Worm (Caenorhabditis elegans) whole organism, early embryonic: ENCODE measurements around the gene oac-20.
"Not testable (repeated sequence)": the region's sequence is repeated elsewhere in the genome, so short reads cannot be mapped to it uniquely, and the experiment has no call there.

Experiments used
- B0310.2 ChIP-seq: sonication (generic microtip); optimal IDR thresholded peaks from 2 replicates; lab custom pipeline; 2016; ENCODE audit warnings: mild to moderate bottlenecking, missing genetic modification characterization, missing compliant biosample characterization
- F13C5.2 ChIP-seq: sonication (generic microtip); optimal IDR thresholded peaks from 2 replicates; lab custom pipeline; 2017; ENCODE audit warnings: mild to moderate bottlenecking, missing genetic modification characterization, inconsistent platforms, missing compliant biosample characterization
- aly-1 ChIP-seq: sonication (generic microtip); optimal IDR thresholded peaks from 2 replicates; lab custom pipeline; 2016; ENCODE audit warnings: missing genetic modification characterization, missing compliant biosample characterization
- ama-1 ChIP-seq: fragments of 150-350 bp; optimal IDR thresholded peaks from 2 replicates; lab custom pipeline; 2014
- ceh-13 ChIP-seq: fragments of 200-800 bp; sonication (Bioruptor generic); optimal IDR thresholded peaks from 2 replicates; lab custom pipeline; 2018; ENCODE audit warnings: mild to moderate bottlenecking, missing genetic modification characterization, missing compliant biosample characterization
- ceh-36 ChIP-seq: sonication (generic microtip); optimal IDR thresholded peaks from 2 replicates; lab custom pipeline; 2016; ENCODE audit warnings: missing genetic modification characterization, inconsistent platforms, missing compliant biosample characterization
- ets-7 ChIP-seq: sonication (generic microtip); optimal IDR thresholded peaks from 2 replicates; lab custom pipeline; 2016; ENCODE audit warnings: missing genotype, missing genetic modification characterization, missing compliant biosample characterization
- flt-1 ChIP-seq: fragments of 200-800 bp; sonication (Bioruptor generic); IDR thresholded peaks from 2 replicates; pipeline ENCODE4 v1.3.6; 2022; ENCODE audit warnings: missing genetic modification characterization, missing compliant biosample characterization
- hmbx-1 ChIP-seq: sonication (generic microtip); optimal IDR thresholded peaks from 2 replicates; lab custom pipeline; 2016; ENCODE audit warnings: mild to moderate bottlenecking, missing genetic modification characterization, missing compliant biosample characterization
- hmg-4 ChIP-seq: fragments of 200-800 bp; sonication (Bioruptor generic); optimal IDR thresholded peaks from 2 replicates; lab custom pipeline; 2018; ENCODE audit warnings: mild to moderate bottlenecking, missing genetic modification characterization, missing compliant biosample characterization
- hnd-1 ChIP-seq: sonication (generic microtip); optimal IDR thresholded peaks from 2 replicates; lab custom pipeline; 2016; ENCODE audit warnings: missing genetic modification characterization, missing compliant biosample characterization
- pes-1 ChIP-seq: fragments of 200-800 bp; sonication (Bioruptor generic); IDR thresholded peaks from 2 replicates; pipeline ENCODE4 v1.3.6; 2022; ENCODE audit warnings: missing genetic modification reagents, missing genetic modification characterization, missing compliant biosample characterization
- scrt-1 ChIP-seq: fragments of 200-800 bp; sonication (Bioruptor generic); IDR thresholded peaks from 2 replicates; pipeline ENCODE4 v1.3.6; 2022; ENCODE audit warnings: missing genetic modification characterization, missing compliant biosample characterization
- sea-1 ChIP-seq: fragments of 200-800 bp; sonication (Bioruptor generic); conservative IDR thresholded peaks from 2 replicates; pipeline ENCODE4 v1.3.6; 2022; ENCODE audit warnings: missing genetic modification characterization, missing compliant biosample characterization
- tbx-11 ChIP-seq: fragments of 200-800 bp; sonication (Bioruptor generic); IDR thresholded peaks from 2 replicates; pipeline ENCODE4 v1.3.6; 2022; ENCODE audit warnings: missing genetic modification characterization, missing compliant biosample characterization
- tbx-37 ChIP-seq: fragments of 200-800 bp; sonication (Bioruptor generic); conservative IDR thresholded peaks from 2 replicates; pipeline ENCODE4 v1.3.6; 2022; ENCODE audit warnings: missing genetic modification reagents, missing genetic modification characterization, missing compliant biosample characterization
- tra-4 ChIP-seq: sonication (generic microtip); optimal IDR thresholded peaks from 2 replicates; lab custom pipeline; 2017; ENCODE audit warnings: missing genetic modification characterization, missing compliant biosample characterization

Gene oac-20

DNA sequence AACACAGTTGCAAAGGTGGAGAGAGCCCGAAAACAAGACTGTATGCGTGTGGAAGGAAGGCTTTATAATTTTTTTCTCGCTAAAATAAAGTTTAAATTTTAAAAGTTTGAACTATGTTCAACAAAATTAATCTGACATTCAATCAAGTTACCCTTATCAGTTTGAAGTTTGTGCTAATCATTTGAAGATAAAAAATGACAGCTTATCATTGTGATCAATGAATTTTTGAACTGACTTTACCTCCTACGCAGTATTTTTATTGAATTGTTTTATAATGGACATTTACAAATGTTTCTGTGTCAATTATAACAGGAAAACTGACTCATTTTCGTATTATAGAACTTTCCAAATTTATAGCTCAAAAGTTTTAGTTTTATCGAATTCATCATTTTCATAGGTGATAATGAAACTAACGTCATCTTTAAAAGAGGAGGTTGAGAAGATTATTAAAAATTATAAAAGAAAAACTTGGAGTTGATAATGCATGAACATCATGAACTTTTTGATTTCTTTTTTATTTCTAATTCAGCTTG lies at the start of gene oac-20:
oac-20 (plus strand) TSS at position 483 of the 533 bp plus-strand sequence.
- no peak for TF ChIP-seq ama-1 (lab: Kevin White, UChicago)
- TF ChIP-seq scrt-1 (GFP tag; lab: Robert Waterston, UW) = no peak
- no peak for TF ChIP-seq ets-7
- no peak for TF ChIP-seq tra-4 (tag; lab: Kevin White, UChicago)
- TF ChIP-seq sea-1 (GFP tag; lab: Robert Waterston, UW) = no peak
- TF ChIP-seq ceh-13 (GFP tag; lab: Kevin White, UChicago) = no peak
- no peak for TF ChIP-seq hmbx-1 (tag; lab: Kevin White, UChicago)
- TF ChIP-seq flt-1 = no peak
- no peak for TF ChIP-seq ceh-36 (tag; lab: Kevin White, UChicago)
- TF ChIP-seq tbx-11 (GFP tag; lab: Robert Waterston, UW) = no peak
- no peak for TF ChIP-seq B0310.2 (tag; lab: Kevin White, UChicago)
- no peak for TF ChIP-seq hmg-4 (GFP tag; lab: Kevin White, UChicago)
- no peak for TF ChIP-seq pes-1 (GFP tag; lab: Robert Waterston, UW)
- TF ChIP-seq tbx-37 (GFP tag; lab: Robert Waterston, UW) = no peak
- TF ChIP-seq F13C5.2 (tag; lab: Kevin White, UChicago) = no peak

DNA sequence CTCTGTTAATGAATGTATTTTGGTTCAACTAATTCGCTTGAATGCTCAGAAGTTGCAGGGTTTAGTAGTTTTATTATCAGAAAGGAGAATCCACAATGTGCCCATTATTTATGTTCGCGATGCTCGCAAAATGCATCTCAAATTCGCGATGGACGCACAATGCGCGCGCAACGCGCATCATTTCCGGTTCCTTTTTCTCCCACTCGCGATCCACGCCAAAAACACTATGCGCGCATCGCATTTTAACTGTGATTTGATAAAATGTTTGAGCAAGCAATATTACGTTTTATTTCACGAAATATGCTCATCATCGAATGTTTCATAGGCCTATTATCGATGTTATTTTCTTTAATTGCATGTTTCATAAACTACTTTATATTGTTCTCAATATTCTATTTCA lies 48.6 kb upstream of the oac-20 start, which contains the start of gene srbc-77:
srbc-77 (plus strand) TSS at position 301 of the 400 bp plus-strand sequence.
- TF ChIP-seq ceh-36 (tag; lab: Kevin White, UChicago); hmg-4 (GFP tag; lab: Kevin White, UChicago); B0310.2 (tag; lab: Kevin White, UChicago): not testable (repeated sequence)

DNA sequence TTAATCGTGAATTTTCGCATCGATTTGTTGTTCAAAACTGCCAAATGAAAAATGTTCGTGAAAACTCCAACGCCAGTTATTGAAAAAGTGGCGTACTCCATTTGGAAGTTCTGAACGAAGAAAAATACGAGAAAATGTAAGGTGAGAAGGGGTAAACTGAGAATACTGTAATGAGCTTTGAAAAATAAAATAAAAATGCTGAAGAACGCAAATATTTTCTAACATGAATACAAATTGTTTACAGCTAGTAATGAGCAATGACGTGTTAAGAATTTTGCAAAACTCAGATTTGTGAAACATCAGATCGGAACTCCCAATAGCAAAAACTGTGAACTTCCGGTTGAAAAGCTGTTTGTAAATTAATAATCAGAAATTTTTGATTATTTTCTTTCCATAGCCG lies 46.1 kb upstream of the oac-20 start, which contains the start of gene srw-26:
srw-26 (minus strand) TSS at position 101 of the 400 bp plus-strand sequence.
- no peak for TF ChIP-seq B0310.2 (tag; lab: Kevin White, UChicago)

DNA sequence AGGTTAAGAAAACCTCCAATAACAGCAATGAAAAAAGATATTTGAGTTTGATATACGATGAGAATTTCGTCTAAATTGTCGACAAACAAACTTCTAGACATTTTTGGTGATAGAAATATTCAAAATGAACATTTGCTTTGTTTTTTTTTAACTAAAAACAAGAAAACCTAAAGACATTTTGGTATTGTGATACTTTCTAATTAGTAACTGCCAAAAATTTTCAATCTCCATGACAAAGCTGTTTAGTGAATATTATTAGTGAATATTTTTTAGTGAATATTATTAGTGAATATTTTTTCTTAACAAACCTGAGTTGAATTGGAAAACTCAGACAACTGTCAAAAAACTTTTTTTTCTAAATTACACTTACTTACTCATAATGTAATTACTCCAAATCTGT lies 38.3 kb upstream of the oac-20 start, which contains the start of gene srw-55:
srw-55 (minus strand) TSS at position 101 of the 400 bp plus-strand sequence.
- TF ChIP-seq flt-1 = no peak
- TF ChIP-seq sea-1 (GFP tag; lab: Robert Waterston, UW) = no peak
- no peak for TF ChIP-seq ceh-13 (GFP tag; lab: Kevin White, UChicago)
- no peak for TF ChIP-seq scrt-1 (GFP tag; lab: Robert Waterston, UW)
- TF ChIP-seq ceh-36 (tag; lab: Kevin White, UChicago) = no peak
- no peak for TF ChIP-seq hmbx-1 (tag; lab: Kevin White, UChicago)
- no peak for TF ChIP-seq hmg-4 (GFP tag; lab: Kevin White, UChicago)
- TF ChIP-seq hnd-1 (tag; lab: Kevin White, UChicago) = no peak
- no peak for TF ChIP-seq aly-1 (tag; lab: Kevin White, UChicago)
- no peak for TF ChIP-seq B0310.2 (tag; lab: Kevin White, UChicago)

DNA sequence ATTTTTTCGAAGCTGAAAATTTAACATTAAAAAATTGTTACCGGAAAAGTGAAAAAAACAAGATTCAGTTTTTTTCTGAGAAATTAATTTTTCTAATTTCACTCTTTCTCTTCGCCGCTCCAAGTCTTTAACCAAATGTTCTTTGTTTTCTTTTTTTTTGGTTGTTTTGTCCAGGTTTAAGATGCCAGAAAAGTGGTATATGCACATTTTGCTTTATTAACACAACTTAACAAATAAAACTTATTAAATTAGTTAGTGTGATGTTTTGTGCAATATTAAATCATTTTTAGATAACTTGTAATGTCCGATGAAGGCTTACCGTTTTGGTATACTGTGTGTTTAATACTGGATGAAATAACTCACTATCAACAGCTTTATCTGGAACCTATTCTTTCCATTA lies 35.4 kb upstream of the oac-20 start, which contains the start of gene srw-53:
srw-53 (plus strand) TSS at position 301 of the 400 bp plus-strand sequence.
- TF ChIP-seq ceh-13 (GFP tag; lab: Kevin White, UChicago) (no peak), ceh-36 (tag; lab: Kevin White, UChicago) (no peak)

DNA sequence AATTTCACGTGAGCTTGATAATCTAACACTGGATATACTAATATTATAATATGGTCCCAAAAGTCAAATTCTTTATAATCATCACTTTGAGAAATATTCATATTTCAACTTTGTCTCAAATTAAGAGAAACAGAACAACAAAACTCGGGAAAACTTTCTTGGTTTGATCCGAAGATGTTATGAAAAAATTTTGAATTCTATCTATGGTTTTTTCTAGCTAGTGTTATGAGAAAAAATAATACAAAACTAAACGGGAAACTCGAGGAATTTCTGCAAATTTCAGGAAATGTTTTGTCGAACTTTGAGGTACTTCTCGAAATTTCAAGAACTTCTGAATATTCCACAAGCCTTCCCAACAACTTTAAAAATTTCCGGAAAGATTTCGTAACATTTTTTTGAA lies 27.6 kb upstream of the oac-20 start, which contains the start of gene srw-59:
srw-59 (minus strand) TSS at position 101 of the 400 bp plus-strand sequence.
- TF ChIP-seq ets-7 = no peak
- TF ChIP-seq tbx-11 (GFP tag; lab: Robert Waterston, UW) = no peak
- no peak for TF ChIP-seq hmg-4 (GFP tag; lab: Kevin White, UChicago)
- TF ChIP-seq ceh-13 (GFP tag; lab: Kevin White, UChicago) = no peak
- TF ChIP-seq tra-4 (tag; lab: Kevin White, UChicago) = no peak
- no peak for TF ChIP-seq tbx-37 (GFP tag; lab: Robert Waterston, UW)
- no peak for TF ChIP-seq sea-1 (GFP tag; lab: Robert Waterston, UW)
- TF ChIP-seq hnd-1 (tag; lab: Kevin White, UChicago) = no peak
- no peak for TF ChIP-seq pes-1 (GFP tag; lab: Robert Waterston, UW)
- TF ChIP-seq ceh-36 (tag; lab: Kevin White, UChicago) = no peak
- no peak for TF ChIP-seq scrt-1 (GFP tag; lab: Robert Waterston, UW)
- TF ChIP-seq ama-1 (lab: Kevin White, UChicago) = no peak
- no peak for TF ChIP-seq flt-1
- TF ChIP-seq B0310.2 (tag; lab: Kevin White, UChicago) = no peak
- no peak for TF ChIP-seq hmbx-1 (tag; lab: Kevin White, UChicago)
- no peak for TF ChIP-seq aly-1 (tag; lab: Kevin White, UChicago)

DNA sequence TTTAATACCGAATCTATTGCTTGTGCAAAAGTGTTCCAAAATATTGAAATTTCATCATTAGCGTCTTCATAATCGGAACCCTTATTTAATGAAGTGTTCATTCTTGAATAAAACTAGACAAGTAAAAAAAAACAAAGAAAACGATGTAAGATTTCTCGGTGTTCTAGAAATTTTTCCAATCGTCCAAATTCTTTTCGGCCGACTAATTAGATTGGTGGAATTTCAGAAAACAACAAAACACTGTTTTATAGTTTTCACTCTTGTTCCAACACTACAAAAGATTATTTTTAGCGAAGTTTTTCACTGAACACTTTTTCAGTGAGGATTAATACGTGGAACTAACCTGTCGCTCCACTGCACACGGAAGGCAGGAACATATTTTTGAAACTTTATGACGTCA lies 25.8 kb upstream of the oac-20 start, which contains the start of gene srw-56:
srw-56 (minus strand) TSS at position 101 of the 400 bp plus-strand sequence.
- no peak for TF ChIP-seq ceh-36 (tag; lab: Kevin White, UChicago)
- no peak for TF ChIP-seq ama-1 (lab: Kevin White, UChicago)
- no peak for TF ChIP-seq ceh-13 (GFP tag; lab: Kevin White, UChicago)
- TF ChIP-seq F13C5.2 (tag; lab: Kevin White, UChicago) = no peak
- TF ChIP-seq tbx-11 (GFP tag; lab: Robert Waterston, UW) = no peak

DNA sequence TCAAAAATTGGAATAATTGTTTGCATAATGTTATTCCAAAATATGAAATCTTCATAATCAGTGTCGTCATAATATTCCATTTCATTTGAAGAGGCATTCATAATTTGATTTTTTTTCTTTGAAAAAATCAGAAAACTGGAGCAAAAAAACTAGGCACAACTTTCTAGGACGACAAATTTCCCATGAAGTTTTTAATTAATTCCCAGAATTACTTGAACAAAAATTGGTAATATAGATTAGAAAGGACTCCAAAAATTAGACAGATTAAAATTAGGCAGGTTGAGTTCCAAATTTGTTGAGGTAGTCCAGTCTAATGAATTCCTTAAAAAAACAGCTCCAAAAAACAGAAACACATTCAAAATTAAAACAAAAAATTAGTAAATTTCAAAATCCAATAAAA lies 23.6 kb upstream of the oac-20 start, which contains the start of gene srw-57:
srw-57 (minus strand) TSS at position 101 of the 400 bp plus-strand sequence.
- TF ChIP-seq flt-1 = no peak
- no peak for TF ChIP-seq scrt-1 (GFP tag; lab: Robert Waterston, UW)
- no peak for TF ChIP-seq tbx-37 (GFP tag; lab: Robert Waterston, UW)
- no peak for TF ChIP-seq tbx-11 (GFP tag; lab: Robert Waterston, UW)
- no peak for TF ChIP-seq ama-1 (lab: Kevin White, UChicago)
- TF ChIP-seq sea-1 (GFP tag; lab: Robert Waterston, UW) = no peak
- TF ChIP-seq hnd-1 (tag; lab: Kevin White, UChicago) = no peak
- TF ChIP-seq hmg-4 (GFP tag; lab: Kevin White, UChicago) = no peak
- no peak for TF ChIP-seq hmbx-1 (tag; lab: Kevin White, UChicago)
